Fruit fly (Drosophila melanogaster): ENCODE measurements around the gene CG42394.

dm6 chr3R:10836924-10837323, 12.7 kb upstream of the CG42394 start:
- TF ChIP-seq CG8478 (optimal IDR thresholded peaks at IDR 0.05) = no peak
- no peak for TF ChIP-seq CTCF (optimal IDR thresholded peaks at IDR 0.05)
